Worm (Caenorhabditis elegans): ENCODE results near the gene epac-1.

The epac-1 gene

ce11 chrIII:10178552-10178951 is 10.5 kb upstream of the epac-1 start:
- TF ChIP-seq alr-1 (tag; optimal IDR thresholded peaks at IDR 0.05): no peak
- no peak for TF ChIP-seq nhr-21 (tag; optimal IDR thresholded peaks at IDR 0.05)

ce11 chrIII:10179444-10179843 is 9.6 kb upstream of the epac-1 start:
- no peak for TF ChIP-seq peb-1 (tag; optimal IDR thresholded peaks at IDR 0.05)
- no peak for TF ChIP-seq blmp-1 (tag; optimal IDR thresholded peaks at IDR 0.05; ENCODE audit: insufficient read depth)
- no peak for TF ChIP-seq nhr-237 (tag; optimal IDR thresholded peaks at IDR 0.05)
- TF ChIP-seq sem-4 (tag; optimal IDR thresholded peaks at IDR 0.05): no peak
- no peak for TF ChIP-seq unc-62 (GFP tag; optimal IDR thresholded peaks at IDR 0.05)
- TF ChIP-seq sma-3 (GFP tag; optimal IDR thresholded peaks at IDR 0.05): no peak
- no peak for TF ChIP-seq nhr-23 (tag; optimal IDR thresholded peaks at IDR 0.05)
- no peak for TF ChIP-seq mab-5 (tag; optimal IDR thresholded peaks at IDR 0.05)
- TF ChIP-seq mdl-1 (tag; optimal IDR thresholded peaks at IDR 0.05): no peak
- TF ChIP-seq lin-11 (tag; optimal IDR thresholded peaks at IDR 0.05): no peak
- TF ChIP-seq lsy-2 (tag; optimal IDR thresholded peaks at IDR 0.05): no peak
- TF ChIP-seq zag-1 (tag; optimal IDR thresholded peaks at IDR 0.05): no peak
- TF ChIP-seq lin-39 (tag; optimal IDR thresholded peaks at IDR 0.05): no peak
- TF ChIP-seq R02D3.7 (tag; optimal IDR thresholded peaks at IDR 0.05): no peak
- TF ChIP-seq nhr-10 (tag; optimal IDR thresholded peaks at IDR 0.05): no peak
- TF ChIP-seq ceh-16 (tag; optimal IDR thresholded peaks at IDR 0.05): no peak
- TF ChIP-seq Y55F3AM.14 (GFP tag; optimal IDR thresholded peaks at IDR 0.05): no peak
- TF ChIP-seq nhr-12 (tag; optimal IDR thresholded peaks at IDR 0.05): no peak

- TF ChIP-seq sem-4 (tag; optimal IDR thresholded peaks at IDR 0.05) (no peak), ama-1 (optimal IDR thresholded peaks at IDR 0.05) (no peak), alr-1 (tag; optimal IDR thresholded peaks at IDR 0.05) (no peak), C34F6.9 (tag; optimal IDR thresholded peaks at IDR 0.05) (no peak), R02D3.7 (tag; optimal IDR thresholded peaks at IDR 0.05) (no peak), nhr-25 (tag; optimal IDR thresholded peaks at IDR 0.05) (no peak)
Observed at ce11 chrIII:10181868-10182267, 7.1 kb upstream of the epac-1 start.

ce11 chrIII:10186160-10186559 is 2.9 kb upstream of the epac-1 start, which contains the start of gene unc-47:
unc-47 (minus strand) TSS chrIII:10186260.
- TF ChIP-seq nhr-12 (tag; optimal IDR thresholded peaks at IDR 0.05): no peak
- no peak for TF ChIP-seq sma-3 (GFP tag; optimal IDR thresholded peaks at IDR 0.05)
- no peak for TF ChIP-seq ztf-4 (tag; optimal IDR thresholded peaks at IDR 0.05)
- TF ChIP-seq nhr-11 (tag; optimal IDR thresholded peaks at IDR 0.05): no peak
- TF ChIP-seq ama-1 (optimal IDR thresholded peaks at IDR 0.05): no peak

- no peak for TF ChIP-seq nhr-10 (tag; optimal IDR thresholded peaks at IDR 0.05)
- TF ChIP-seq alr-1 (tag; optimal IDR thresholded peaks at IDR 0.05): no peak
- TF ChIP-seq R02D3.7 (tag; optimal IDR thresholded peaks at IDR 0.05): no peak
- TF ChIP-seq unc-39 (tag; optimal IDR thresholded peaks at IDR 0.05): no peak
- no peak for TF ChIP-seq Y55F3AM.14 (GFP tag; optimal IDR thresholded peaks at IDR 0.05)
- TF ChIP-seq egl-27 (tag; optimal IDR thresholded peaks at IDR 0.05): no peak
- TF ChIP-seq mdl-1 (tag; optimal IDR thresholded peaks at IDR 0.05): no peak
- no peak for TF ChIP-seq ceh-82 (tag; optimal IDR thresholded peaks at IDR 0.05)
- peak; percentile 60 for TF ChIP-seq snpc-4 (tag; optimal IDR thresholded peaks at IDR 0.05)
- TF ChIP-seq C34F6.9 (tag; optimal IDR thresholded peaks at IDR 0.05): peak; percentile 69
- no peak for TF ChIP-seq nhr-6 (tag; optimal IDR thresholded peaks at IDR 0.05)
- no peak for TF ChIP-seq nhr-11 (tag; optimal IDR thresholded peaks at IDR 0.05)
- no peak for TF ChIP-seq elt-3 (tag; optimal IDR thresholded peaks at IDR 0.05)
- no peak for TF ChIP-seq aly-2 (tag; optimal IDR thresholded peaks at IDR 0.05)
- TF ChIP-seq zag-1 (tag; optimal IDR thresholded peaks at IDR 0.05): peak; percentile 20
- TF ChIP-seq nhr-77 (tag; optimal IDR thresholded peaks at IDR 0.05): no peak
- TF ChIP-seq lin-39 (tag; optimal IDR thresholded peaks at IDR 0.05): no peak
- no peak for TF ChIP-seq nhr-21 (tag; optimal IDR thresholded peaks at IDR 0.05)
- TF ChIP-seq nhr-12 (tag; optimal IDR thresholded peaks at IDR 0.05): no peak
- TF ChIP-seq lsy-2 (tag; optimal IDR thresholded peaks at IDR 0.05): peak in 1 of 2 experiments; percentile 52
- TF ChIP-seq unc-62 (GFP tag; optimal IDR thresholded peaks at IDR 0.05): no peak
- peak; percentile 40 for TF ChIP-seq nhr-129 (tag; optimal IDR thresholded peaks at IDR 0.05)
- TF ChIP-seq dmd-4 (tag; optimal IDR thresholded peaks at IDR 0.05): no peak
- TF ChIP-seq unc-55 (GFP tag; optimal IDR thresholded peaks at IDR 0.05): peak; percentile 91
- no peak for TF ChIP-seq sem-4 (tag; optimal IDR thresholded peaks at IDR 0.05)
- TF ChIP-seq mbf-1 (tag; optimal IDR thresholded peaks at IDR 0.05): no peak
Observed at ce11 chrIII:10187840-10188239, 1.2 kb upstream of the epac-1 start.
